Worm (Caenorhabditis elegans) whole organism, L3 larva: ENCODE data around the gene T13A10.2.

Source experiments
- elt-2 ChIP-seq: sonication (generic microtip); optimal IDR thresholded peaks from 2 replicates; lab custom pipeline; 2016; ENCODE audit warnings: missing genetic modification reagents, mild to moderate bottlenecking, missing genetic modification characterization, missing compliant biosample characterization
- fos-1 ChIP-seq: fragments of 150-350 bp; optimal IDR thresholded peaks from 2 replicates; lab custom pipeline; 2014; ENCODE audit warnings: missing biosample characterization, missing genetic modification characterization
- lin-15B ChIP-seq: fragments of 150-350 bp; optimal IDR thresholded peaks from 2 replicates; lab custom pipeline; 2014; ENCODE audit warnings: missing biosample characterization, missing genetic modification characterization
- lin-39 ChIP-seq: fragments of 150-350 bp; optimal IDR thresholded peaks from 2 replicates; lab custom pipeline; 2018; ENCODE audit warnings: missing biosample characterization, missing genetic modification reagents, missing genetic modification characterization
- nhr-12 ChIP-seq: fragments of 150-350 bp; optimal IDR thresholded peaks from 2 replicates; lab custom pipeline; 2014; ENCODE audit warnings: missing biosample characterization, missing genetic modification characterization
- nhr-28 ChIP-seq: fragments of 150-350 bp; optimal IDR thresholded peaks from 2 replicates; lab custom pipeline; 2014; ENCODE audit warnings: missing biosample characterization, missing genetic modification characterization
- ztf-11 ChIP-seq: fragments of 150-350 bp; optimal IDR thresholded peaks from 2 replicates; lab custom pipeline; 2014; ENCODE audit warnings: missing biosample characterization, missing genetic modification characterization

DNA sequence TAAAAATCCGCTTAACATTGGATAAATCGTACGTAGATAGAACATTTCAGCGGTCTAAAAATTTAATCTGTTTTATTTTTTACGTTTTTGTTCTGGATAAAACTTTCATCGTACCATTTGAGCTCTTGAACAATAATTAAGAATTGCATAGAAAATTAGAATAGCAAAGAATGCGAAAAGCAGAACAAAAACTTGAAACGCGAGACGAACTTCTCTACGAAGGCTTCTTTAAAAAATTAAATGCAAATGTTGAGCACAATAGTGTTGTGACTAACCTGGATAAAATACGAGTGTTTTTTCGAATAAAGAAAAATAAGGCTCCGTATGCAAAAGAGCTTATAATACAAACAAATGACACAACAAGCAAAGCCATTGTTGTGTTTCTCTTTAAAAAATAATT lies 46.4 kb downstream of the T13A10.2 start:
- TF ChIP-seq lin-39 (tag; lab: Kevin White, UChicago) (no peak), nhr-28 (tag; lab: Kevin White, UChicago) (no peak), nhr-12 (tag; lab: Kevin White, UChicago) (no peak), lin-15B (no peak), elt-2 (tag; lab: Kevin White, UChicago) (no peak), fos-1 (no peak), ztf-11 (tag; lab: Kevin White, UChicago) (no peak)
